Worm (Caenorhabditis elegans): ENCODE results near the gene Y39B6A.27.
A peak's percentile ranks its signal among the peaks of the same experiment; 100 is the strongest.

Gene Y39B6A.27

ce11 chrV:19053281-19053680, 21.7 kb downstream of the Y39B6A.27 start (continued):
- TF ChIP-seq F10B5.3 (tag; optimal IDR thresholded peaks at IDR 0.05), result no peak
- no peak for TF ChIP-seq snpc-4 (tag; optimal IDR thresholded peaks at IDR 0.05)
- TF ChIP-seq hmg-1.1 (GFP tag; IDR thresholded peaks at IDR 0.05), result no peak
- TF ChIP-seq Y5F2A.4 (GFP tag; optimal IDR thresholded peaks at IDR 0.05), result no peak
- peak; percentile 6 for TF ChIP-seq aha-1 (tag)
- TF ChIP-seq nhr-48 (tag; optimal IDR thresholded peaks at IDR 0.05), result peak; percentile 24
- no peak for TF ChIP-seq nhr-76 (tag; optimal IDR thresholded peaks at IDR 0.05)
- no peak for TF ChIP-seq unc-130 (GFP tag; optimal IDR thresholded peaks at IDR 0.05)
- TF ChIP-seq fos-1 (tag; optimal IDR thresholded peaks at IDR 0.05), result no peak
- no peak for TF ChIP-seq daf-16 (GFP tag; optimal IDR thresholded peaks at IDR 0.05)
- peak; percentile 93 for TF ChIP-seq daf-16 (tag; optimal IDR thresholded peaks at IDR 0.05)
- TF ChIP-seq lsy-2 (tag; optimal IDR thresholded peaks at IDR 0.05), result peak in 1 of 2 experiments; percentile 2
- TF ChIP-seq nhr-28 (tag; optimal IDR thresholded peaks at IDR 0.05), result peak; percentile 79
- TF ChIP-seq nhr-77 (tag; optimal IDR thresholded peaks at IDR 0.05), result peak; percentile 80
- no peak for TF ChIP-seq lin-29 (GFP tag; IDR thresholded peaks at IDR 0.05)
- TF ChIP-seq zip-11 (GFP tag; IDR thresholded peaks at IDR 0.05), result no peak

ce11 chrV:19057602-19058001, 26.0 kb downstream of the Y39B6A.27 start:
- TF ChIP-seq ceh-20 (GFP tag; IDR thresholded peaks at IDR 0.05), result 0 out of 2 replicates have a peak, but pooled peaks have one; percentile 31
- no peak for TF ChIP-seq fos-1 (tag; optimal IDR thresholded peaks at IDR 0.05)

ce11 chrV:19058086-19058485, 26.5 kb downstream of the Y39B6A.27 start:
- TF ChIP-seq aha-1 (tag) (peak; percentile 14), dmd-9 (GFP tag; IDR thresholded peaks at IDR 0.05) (no peak), tag-97 (GFP tag; IDR thresholded peaks at IDR 0.05) (no peak), nhr-41 (GFP tag; IDR thresholded peaks at IDR 0.05) (no peak)

ce11 chrV:19059873-19060272, 28.3 kb downstream of the Y39B6A.27 start, which contains the start of gene twk-46:
twk-46 (plus strand) TSS chrV:19060173.
- TF ChIP-seq lin-13 (GFP tag; optimal IDR thresholded peaks at IDR 0.05) (no peak), Y48G9A.11 (GFP tag; IDR thresholded peaks at IDR 0.05) (no peak), ces-1 (GFP tag; optimal IDR thresholded peaks at IDR 0.05) (no peak), dve-1 (tag; optimal IDR thresholded peaks at IDR 0.05; ENCODE audit: insufficient read depth) (no peak), set-16 (GFP tag; IDR thresholded peaks at IDR 0.05) (no peak), nhr-11 (tag; optimal IDR thresholded peaks at IDR 0.05) (no peak), nhr-6 (tag; optimal IDR thresholded peaks at IDR 0.05) (no peak), hlh-30 (tag; optimal IDR thresholded peaks at IDR 0.05; ENCODE audit: insufficient read depth) (no peak), snpc-4 (tag; optimal IDR thresholded peaks at IDR 0.05) (no peak), ztf-11 (tag; optimal IDR thresholded peaks at IDR 0.05) (no peak), rbr-2 (tag; optimal IDR thresholded peaks at IDR 0.05) (no peak), zip-11 (GFP tag; IDR thresholded peaks at IDR 0.05) (no peak), nhr-42 (GFP tag; IDR thresholded peaks at IDR 0.05) (no peak), lim-7 (GFP tag; IDR thresholded peaks at IDR 0.05) (no peak), lin-29 (GFP tag; IDR thresholded peaks at IDR 0.05) (no peak), ZK546.5 (tag; optimal IDR thresholded peaks at IDR 0.05) (no peak)

ce11 chrV:19063326-19063725, 31.8 kb downstream of the Y39B6A.27 start:
- TF ChIP-seq spr-1 (tag; optimal IDR thresholded peaks at IDR 0.05), result no peak
- TF ChIP-seq R02D3.7 (tag; optimal IDR thresholded peaks at IDR 0.05), result no peak
- no peak for TF ChIP-seq snpc-4 (tag; optimal IDR thresholded peaks at IDR 0.05)
- no peak for TF ChIP-seq nhr-42 (GFP tag; IDR thresholded peaks at IDR 0.05)
- TF ChIP-seq ceh-28 (tag; optimal IDR thresholded peaks at IDR 0.05), result peak; percentile 77
- TF ChIP-seq nhr-41 (GFP tag; IDR thresholded peaks at IDR 0.05), result no peak
